Worm (Caenorhabditis elegans) whole organism, young adult: ENCODE data around the gene vit-2.
A peak's percentile ranks its signal among the peaks of the same experiment; 100 is the strongest.

ENCODE experiments used
- B0336.3 ChIP-seq: fragments of 200-800 bp; sonication (Bioruptor generic); IDR thresholded peaks from 2 replicates; pipeline ENCODE4 v1.3.6; 2022; ENCODE audit warnings: missing genetic modification characterization, missing compliant biosample characterization
- D2030.7 ChIP-seq: fragments of 200-800 bp; sonication (Bioruptor generic); IDR thresholded peaks from 2 replicates; pipeline ENCODE4 v1.3.6; 2022; ENCODE audit warnings: missing genetic modification reagents, missing genetic modification characterization, missing compliant biosample characterization
- F39B2.1 ChIP-seq: fragments of 200-800 bp; sonication (Bioruptor generic); IDR thresholded peaks from 2 replicates; pipeline ENCODE4 v1.3.6; 2022; ENCODE audit warnings: missing genetic modification reagents, missing genetic modification characterization, missing compliant biosample characterization
- F49E8.2 ChIP-seq: sonication (generic microtip); optimal IDR thresholded peaks from 3 replicates; lab custom pipeline; 2017; ENCODE audit warnings: missing genetic modification characterization, mild to moderate bottlenecking, missing compliant biosample characterization, antibody characterized with exemption, moderate library complexity; ENCODE audit not compliant: insufficient read depth
- F57C9.4 ChIP-seq: sonication (generic microtip); optimal IDR thresholded peaks from 2 replicates; lab custom pipeline; 2017; ENCODE audit warnings: mild to moderate bottlenecking, missing genetic modification characterization, missing compliant biosample characterization
- T26A5.8 ChIP-seq: sonication (generic microtip); optimal IDR thresholded peaks from 2 replicates; lab custom pipeline; 2016; ENCODE audit warnings: missing genetic modification characterization, missing compliant biosample characterization
- Y53G8AR.9 ChIP-seq: fragments of 200-800 bp; sonication (Bioruptor generic); conservative IDR thresholded peaks from 2 replicates; pipeline ENCODE4 v1.3.6; 2022; ENCODE audit warnings: missing genetic modification reagents, missing genetic modification characterization, missing compliant biosample characterization
- Y95B8A.8 ChIP-seq: fragments of 200-800 bp; sonication (Bioruptor generic); IDR thresholded peaks from 2 replicates; pipeline ENCODE4 v1.3.6; 2022; ENCODE audit warnings: missing genetic modification reagents, missing genetic modification characterization, missing compliant biosample characterization
- ama-1 ChIP-seq, 3 experiments: fragments of 150-350 bp in 1 of 3; sonication (generic microtip) in 2 of 3; optimal IDR thresholded peaks; 2 replicates each; lab custom pipeline; 2014 to 2018; ENCODE audit warnings: missing biosample characterization in 2 of 3, missing genetic modification characterization in 2 of 3, missing genetic modification reagents in 2 of 3
- aptf-3 ChIP-seq: fragments of 200-800 bp; sonication (Bioruptor generic); IDR thresholded peaks from 2 replicates; pipeline ENCODE4 v1.3.6; 2022; ENCODE audit warnings: missing genetic modification characterization, missing compliant biosample characterization
- attf-5 ChIP-seq: fragments of 200-800 bp; sonication (Bioruptor generic); optimal IDR thresholded peaks from 2 replicates; lab custom pipeline; 2018; ENCODE audit warnings: mild to moderate bottlenecking, missing genetic modification characterization, missing compliant biosample characterization
- ccch-3 ChIP-seq: fragments of 200-800 bp; sonication (Bioruptor generic); optimal IDR thresholded peaks from 2 replicates; lab custom pipeline; 2018; ENCODE audit warnings: mild to moderate bottlenecking, missing genetic modification characterization, missing compliant biosample characterization
- cebp-1 ChIP-seq, 2 experiments: fragments of 200-800 bp in 1 of 2; sonication (Bioruptor generic) in 1 of 2; sonication (generic microtip) in 1 of 2; IDR thresholded peaks in 1 of 2; optimal IDR thresholded peaks in 1 of 2; 2 replicates each; pipeline versions ENCODE4 v1.3.6 to Lab custom; 2017 to 2022; ENCODE audit warnings: missing compliant biosample characterization in 2 of 2, missing genetic modification characterization in 2 of 2, mild to moderate bottlenecking in 1 of 2, missing genetic modification reagents in 1 of 2, moderate library complexity in 1 of 2
- cebp-2 ChIP-seq: fragments of 200-800 bp; sonication (Bioruptor generic); IDR thresholded peaks from 2 replicates; pipeline ENCODE4 v1.3.6; 2022; ENCODE audit warnings: missing genetic modification characterization, missing compliant biosample characterization
- ceh-100 ChIP-seq: fragments of 200-800 bp; sonication (Bioruptor generic); IDR thresholded peaks from 2 replicates; pipeline ENCODE4 v1.3.6; 2022; ENCODE audit warnings: missing genetic modification reagents, missing genetic modification characterization, missing compliant biosample characterization
- ceh-40 ChIP-seq: fragments of 200-800 bp; sonication (Bioruptor generic); IDR thresholded peaks from 2 replicates; pipeline ENCODE4 v1.3.6; 2022; ENCODE audit warnings: missing genetic modification characterization, missing compliant biosample characterization
- chd-7 ChIP-seq: sonication (generic microtip); optimal IDR thresholded peaks from 2 replicates; lab custom pipeline; 2016; ENCODE audit warnings: mild to moderate bottlenecking, missing genetic modification characterization, moderate library complexity, missing compliant biosample characterization
- dox-1 ChIP-seq: fragments of 200-800 bp; sonication (Bioruptor generic); IDR thresholded peaks from 2 replicates; pipeline ENCODE4 v1.3.6; 2022; ENCODE audit warnings: missing genetic modification reagents, missing genetic modification characterization, missing compliant biosample characterization
- dpff-1 ChIP-seq: sonication (generic microtip); optimal IDR thresholded peaks from 2 replicates; lab custom pipeline; 2017; ENCODE audit warnings: mild to moderate bottlenecking, missing genetic modification characterization, missing compliant biosample characterization
- efl-1 ChIP-seq: fragments of 150-350 bp; optimal IDR thresholded peaks from 2 replicates; lab custom pipeline; 2014; ENCODE audit warnings: missing biosample characterization, missing genetic modification reagents, missing genetic modification characterization
- egl-18 ChIP-seq: fragments of 200-800 bp; sonication (Bioruptor generic); IDR thresholded peaks from 2 replicates; pipeline ENCODE4 v1.3.6; 2022; ENCODE audit warnings: missing genetic modification reagents, missing genetic modification characterization, missing compliant biosample characterization
- ekl-4 ChIP-seq: fragments of 200-800 bp; sonication (Bioruptor generic); IDR thresholded peaks from 2 replicates; pipeline ENCODE4 v1.3.6; 2022; ENCODE audit warnings: missing genetic modification reagents, missing genetic modification characterization, missing compliant biosample characterization
- fkh-3 ChIP-seq: sonication (generic microtip); optimal IDR thresholded peaks from 2 replicates; lab custom pipeline; 2016; ENCODE audit warnings: mild to moderate bottlenecking, missing genetic modification characterization, missing compliant biosample characterization
- hlh-12 ChIP-seq: sonication (generic microtip); optimal IDR thresholded peaks from 2 replicates; lab custom pipeline; 2016; ENCODE audit warnings: missing genetic modification characterization, missing compliant biosample characterization
- hmg-1.2 ChIP-seq: fragments of 200-800 bp; sonication (Bioruptor generic); IDR thresholded peaks from 2 replicates; pipeline ENCODE4 v1.3.6; 2022; ENCODE audit warnings: missing genetic modification reagents, missing genetic modification characterization, missing compliant biosample characterization
- hmg-20 ChIP-seq: fragments of 200-800 bp; sonication (Bioruptor generic); IDR thresholded peaks from 2 replicates; pipeline ENCODE4 v1.3.6; 2022; ENCODE audit warnings: missing genetic modification reagents, missing genetic modification characterization, missing compliant biosample characterization
- hrde-1 ChIP-seq: sonication (generic microtip); optimal IDR thresholded peaks from 2 replicates; lab custom pipeline; 2016; ENCODE audit warnings: missing genetic modification characterization, mild to moderate bottlenecking, missing compliant biosample characterization, moderate library complexity, missing genotype, missing genetic modification reagents, borderline replicate concordance
- let-526 ChIP-seq: fragments of 200-800 bp; sonication (Bioruptor generic); IDR thresholded peaks from 2 replicates; pipeline ENCODE4 v1.3.6; 2022; ENCODE audit warnings: missing genetic modification reagents, missing genetic modification characterization, missing compliant biosample characterization
- lin-40 ChIP-seq: sonication (generic microtip); optimal IDR thresholded peaks from 2 replicates; lab custom pipeline; 2016; ENCODE audit warnings: missing genetic modification characterization, mild to moderate bottlenecking, missing compliant biosample characterization, missing genotype, missing genetic modification reagents
- lir-1 ChIP-seq: fragments of 200-800 bp; sonication (Bioruptor generic); conservative IDR thresholded peaks from 2 replicates; pipeline ENCODE4 v1.3.6; 2022; ENCODE audit warnings: missing genetic modification reagents, missing genetic modification characterization, missing compliant biosample characterization
- madf-3 ChIP-seq: fragments of 200-800 bp; sonication (Bioruptor generic); IDR thresholded peaks from 2 replicates; pipeline ENCODE4 v1.3.6; 2022; ENCODE audit warnings: missing genetic modification reagents, missing genetic modification characterization, missing compliant biosample characterization
- madf-6 ChIP-seq: fragments of 200-800 bp; sonication (Bioruptor generic); IDR thresholded peaks from 2 replicates; pipeline ENCODE4 v1.3.6; 2022; ENCODE audit warnings: missing genetic modification reagents, missing genetic modification characterization, missing compliant biosample characterization
- nfya-1 ChIP-seq: sonication (generic microtip); optimal IDR thresholded peaks from 2 replicates; lab custom pipeline; 2017; ENCODE audit warnings: antibody characterized with exemption, missing compliant biosample characterization, missing genetic modification characterization, borderline replicate concordance; ENCODE audit not compliant: insufficient read depth
- nfyb-1 ChIP-seq: fragments of 200-800 bp; sonication (Bioruptor generic); IDR thresholded peaks from 2 replicates; pipeline ENCODE4 v1.3.6; 2022; ENCODE audit warnings: missing genetic modification reagents, missing genetic modification characterization, missing compliant biosample characterization
- nhr-120 ChIP-seq: fragments of 200-800 bp; sonication (Bioruptor generic); IDR thresholded peaks from 2 replicates; pipeline ENCODE4 v1.3.6; 2022; ENCODE audit warnings: missing genetic modification characterization, missing compliant biosample characterization
- nhr-179 ChIP-seq: sonication (generic microtip); optimal IDR thresholded peaks from 2 replicates; lab custom pipeline; 2016; ENCODE audit warnings: mild to moderate bottlenecking, missing genetic modification characterization, missing compliant biosample characterization
- nhr-80 ChIP-seq: sonication (generic microtip); optimal IDR thresholded peaks from 2 replicates; lab custom pipeline; 2016; ENCODE audit warnings: missing genetic modification characterization, missing compliant biosample characterization
- repo-1 ChIP-seq: sonication (generic microtip); optimal IDR thresholded peaks from 2 replicates; lab custom pipeline; 2017; ENCODE audit warnings: mild to moderate bottlenecking, missing genetic modification characterization, missing compliant biosample characterization
- rpc-1 ChIP-seq, 2 experiments: fragments of 150-350 bp in 1 of 2; sonication (generic microtip) in 1 of 2; optimal IDR thresholded peaks; 2 replicates each; lab custom pipeline; 2014 to 2018; ENCODE audit warnings: missing biosample characterization in 1 of 2, missing genetic modification characterization in 1 of 2, missing genetic modification reagents in 1 of 2, missing genotype in 1 of 2
- sptf-2 ChIP-seq: fragments of 200-800 bp; sonication (Bioruptor generic); optimal IDR thresholded peaks from 2 replicates; lab custom pipeline; 2018; ENCODE audit warnings: mild to moderate bottlenecking, missing genetic modification characterization, missing compliant biosample characterization
- tbx-9 ChIP-seq: sonication (generic microtip); optimal IDR thresholded peaks from 2 replicates; lab custom pipeline; 2016; ENCODE audit warnings: borderline replicate concordance, missing genetic modification characterization, inconsistent platforms, missing compliant biosample characterization
- unc-130 ChIP-seq: sonication (generic microtip); optimal IDR thresholded peaks from 2 replicates; lab custom pipeline; 2016; ENCODE audit warnings: missing genetic modification reagents, missing genetic modification characterization, missing compliant biosample characterization
- unc-62 ChIP-seq: fragments of 150-350 bp; optimal IDR thresholded peaks from 2 replicates; lab custom pipeline; 2014; ENCODE audit warnings: missing biosample characterization, missing genetic modification reagents, missing genetic modification characterization
- ztf-6 ChIP-seq: fragments of 200-800 bp; sonication (Bioruptor generic); IDR thresholded peaks from 2 replicates; pipeline ENCODE4 v1.3.6; 2022; ENCODE audit warnings: missing genetic modification reagents, missing genetic modification characterization, missing compliant biosample characterization

Gene vit-2

DNA sequence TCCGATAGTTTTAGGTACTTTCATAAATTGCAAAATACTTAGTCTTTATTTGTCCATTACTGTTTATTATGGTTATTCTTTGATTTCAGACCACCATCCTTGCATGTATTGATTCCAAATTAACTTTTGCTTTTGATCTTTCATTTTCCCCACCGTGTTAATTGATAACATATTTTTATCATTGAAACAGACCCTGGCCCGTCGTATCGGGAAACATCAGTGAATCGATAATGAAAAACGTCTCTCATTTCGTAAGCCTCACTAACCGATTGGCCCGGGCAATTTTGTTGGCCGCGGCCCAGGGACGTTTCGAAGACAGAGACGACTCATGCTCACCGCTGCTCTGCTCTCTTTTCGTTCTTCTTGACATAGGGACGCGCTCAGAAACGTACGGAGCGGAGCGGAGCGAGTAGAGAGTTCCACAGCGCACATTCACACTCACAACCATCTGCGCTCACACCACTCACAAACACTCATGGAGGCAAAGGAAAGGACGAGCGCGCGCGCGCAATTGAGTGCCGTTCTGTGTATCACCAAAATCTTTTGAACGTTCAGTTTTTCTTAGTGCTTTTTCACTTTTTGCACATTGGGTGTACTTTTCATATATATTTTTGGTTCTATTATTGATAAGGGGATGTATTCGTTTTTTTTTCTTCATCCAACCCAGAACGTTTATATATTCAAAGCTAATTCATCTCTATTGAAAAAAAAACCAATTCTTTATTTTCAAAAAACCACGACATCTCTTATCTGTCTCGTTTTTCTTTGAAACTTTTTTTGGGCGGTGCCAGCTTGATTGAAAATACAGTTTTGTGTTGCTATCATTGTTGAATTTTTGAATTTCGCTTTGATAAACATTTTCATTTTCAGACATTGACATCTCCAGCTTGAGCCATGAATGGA is 36.8 kb upstream of the vit-2 start, which contains the start of gene C24H10.2 (continued):
- TF ChIP-seq nhr-80 (tag; lab: Kevin White, UChicago) (peak; percentile 75), tbx-9 (tag; lab: Kevin White, UChicago) (no peak), ztf-6 (GFP tag; lab: Robert Waterston, UW) (no peak), F57C9.4 (tag; lab: Kevin White, UChicago) (no peak), hrde-1 (tag; lab: Kevin White, UChicago) (no peak), ceh-100 (GFP tag; lab: Robert Waterston, UW) (no peak), ccch-3 (GFP tag; lab: Kevin White, UChicago) (no peak), ceh-40 (GFP tag; lab: Robert Waterston, UW) (no peak), ekl-4 (GFP tag; lab: Robert Waterston, UW) (0 out of 2 replicates have a peak, but pooled peaks have one; percentile 25), Y95B8A.8 (GFP tag; lab: Robert Waterston, UW) (no peak), nfyb-1 (GFP tag; lab: Robert Waterston, UW) (0 out of 2 replicates have a peak, but pooled peaks have one; percentile 19), chd-7 (tag; lab: Kevin White, UChicago) (peak; percentile 23), cebp-2 (no peak), unc-62 (GFP tag; lab: Kevin White, UChicago) (no peak), lin-40 (peak; percentile 37), attf-5 (peak; percentile 39), ama-1 (optimal IDR thresholded peaks at IDR 0.05; lab: Kevin White, UChicago) (no peak), ama-1 (GFP tag; optimal IDR thresholded peaks at IDR 0.05; lab: Kevin White, UChicago) (no peak), lir-1 (GFP tag; lab: Robert Waterston, UW) (peak; percentile 86), sptf-2 (no peak), nfya-1 (no peak)
- TF ChIP-seq, all 124 proteins: peak for 20

DNA sequence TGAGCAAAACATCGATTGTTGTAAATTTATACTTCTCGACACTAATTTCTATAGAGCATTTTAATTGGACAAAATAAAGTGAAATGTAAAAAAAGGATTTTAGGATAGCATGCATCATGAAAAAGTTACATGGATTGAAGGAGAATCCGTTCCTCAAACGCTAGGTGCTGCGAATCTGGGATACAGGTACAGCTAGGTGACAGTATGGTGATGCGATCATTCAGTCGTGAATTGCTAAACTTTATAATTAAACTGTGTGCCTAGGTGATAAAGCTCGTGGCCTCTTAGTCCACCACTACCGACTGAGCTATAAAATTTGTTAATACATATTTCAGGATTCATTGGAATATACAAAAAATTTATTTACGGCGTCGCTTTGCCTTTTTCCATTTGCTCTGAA is 34.3 kb upstream of the vit-2 start:
- TF ChIP-seq dox-1 (GFP tag; lab: Robert Waterston, UW), result no peak
- no peak for TF ChIP-seq D2030.7
- TF ChIP-seq T26A5.8 (tag; lab: Kevin White, UChicago), result no peak
- no peak for TF ChIP-seq ceh-100 (GFP tag; lab: Robert Waterston, UW)
- TF ChIP-seq chd-7 (tag; lab: Kevin White, UChicago), result no peak
- TF ChIP-seq fkh-3 (tag; lab: Kevin White, UChicago), result no peak
- TF ChIP-seq F49E8.2, result no peak
- no peak for TF ChIP-seq madf-3 (GFP tag; lab: Robert Waterston, UW)
- no peak for TF ChIP-seq let-526 (GFP tag; lab: Robert Waterston, UW)
- no peak for TF ChIP-seq rpc-1 (optimal IDR thresholded peaks at IDR 0.05; lab: Kevin White, UChicago)
- TF ChIP-seq rpc-1 (tag; optimal IDR thresholded peaks at IDR 0.05; lab: Kevin White, UChicago), result no peak
- no peak for TF ChIP-seq unc-130 (GFP tag; lab: Kevin White, UChicago)
- no peak for TF ChIP-seq madf-6
- no peak for TF ChIP-seq Y53G8AR.9 (GFP tag; lab: Robert Waterston, UW)

DNA sequence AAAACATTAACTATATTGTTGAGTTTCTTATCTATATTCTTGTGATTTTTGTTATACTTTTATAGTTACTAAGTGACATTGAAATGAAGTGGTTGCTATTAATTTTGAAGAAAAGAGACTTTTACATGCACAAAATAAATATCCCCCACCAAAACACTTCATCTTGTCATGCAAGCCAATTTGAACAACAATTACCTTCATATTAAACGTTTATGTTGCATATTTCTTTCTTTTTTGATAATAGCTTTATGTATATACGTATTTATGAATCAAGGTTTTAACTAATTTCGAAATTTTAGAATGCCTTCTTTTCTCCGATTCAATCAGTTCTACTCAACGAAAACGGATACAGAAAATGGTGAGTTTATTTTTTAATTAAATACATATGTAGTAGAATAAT is 33.0 kb upstream of the vit-2 start, which contains the start of gene clc-7:
clc-7 (plus strand) TSS at position 301 of the 400 bp plus-strand sequence.
- TF ChIP-seq nhr-120 (no peak), hmg-20 (no peak), egl-18 (GFP tag; lab: Robert Waterston, UW) (no peak), B0336.3 (GFP tag; lab: Robert Waterston, UW) (no peak), hmg-1.2 (no peak), hlh-12 (tag; lab: Kevin White, UChicago) (no peak), cebp-1 (GFP tag; IDR thresholded peaks at IDR 0.05; lab: Robert Waterston, UW) (no peak), cebp-1 (tag; optimal IDR thresholded peaks at IDR 0.05; lab: Kevin White, UChicago) (no peak), repo-1 (tag; lab: Kevin White, UChicago) (no peak), nhr-179 (tag; lab: Kevin White, UChicago) (no peak), F39B2.1 (GFP tag; lab: Robert Waterston, UW) (no peak), rpc-1 (optimal IDR thresholded peaks at IDR 0.05; lab: Kevin White, UChicago) (no peak), rpc-1 (tag; optimal IDR thresholded peaks at IDR 0.05; lab: Kevin White, UChicago) (no peak), aptf-3 (GFP tag; lab: Robert Waterston, UW) (no peak), efl-1 (GFP tag; lab: Kevin White, UChicago) (no peak), dpff-1 (tag; lab: Kevin White, UChicago) (no peak), ccch-3 (GFP tag; lab: Kevin White, UChicago) (no peak), ceh-40 (GFP tag; lab: Robert Waterston, UW) (no peak)
